Worm (Caenorhabditis elegans): Measurements from ENCODE around the gene lgc-44.

lgc-44 gene

DNA sequence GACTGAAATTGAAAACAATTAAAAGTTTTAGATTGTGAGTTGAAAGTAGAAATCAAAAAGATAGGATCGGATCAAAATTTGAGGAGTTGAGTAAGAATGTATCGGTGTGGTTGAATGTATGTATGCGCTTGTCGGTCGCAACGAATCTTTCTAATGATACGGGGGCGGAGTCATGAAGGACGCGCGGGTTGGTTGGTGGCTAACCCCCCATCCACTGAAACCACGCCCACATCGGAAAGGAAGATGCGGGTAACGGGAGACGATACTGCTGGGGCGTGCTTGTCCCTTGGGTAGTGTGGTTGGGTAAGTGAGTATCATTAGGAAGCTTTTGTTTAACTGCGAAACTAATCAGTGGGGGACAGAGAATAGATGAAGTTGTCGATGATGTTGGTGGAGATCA, 33.0 kb upstream of the lgc-44 start, which contains the start of gene ceh-32:
ceh-32 (minus strand) TSS at position 2 of the 400 bp plus-strand sequence.
- TF ChIP-seq nfya-1 (tag; optimal IDR thresholded peaks at IDR 0.05) = peak; percentile 80
- no peak for TF ChIP-seq ceh-30 (tag; optimal IDR thresholded peaks at IDR 0.05)

DNA sequence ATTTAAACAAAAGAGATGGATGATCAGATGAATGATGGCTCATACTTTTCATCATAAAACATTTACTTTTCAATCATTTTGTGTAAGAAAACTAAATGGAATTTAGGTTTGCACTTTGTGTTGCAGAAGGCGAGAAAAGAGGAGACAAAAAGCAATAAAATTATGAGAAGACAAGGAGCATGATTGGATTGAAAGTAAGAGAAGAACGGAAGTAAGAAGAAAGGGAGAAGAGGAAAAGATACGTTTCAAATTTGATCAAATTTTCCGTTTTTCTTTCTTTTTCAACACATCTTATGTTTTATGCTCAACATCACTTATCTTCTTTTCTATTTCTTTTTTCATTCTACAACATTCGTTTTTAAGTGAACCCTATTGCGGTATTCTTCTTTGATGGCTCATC, 32.3 kb upstream of the lgc-44 start:
- TF ChIP-seq unc-42 (tag; optimal IDR thresholded peaks at IDR 0.05) (peak; percentile 66), sox-4 (tag; optimal IDR thresholded peaks at IDR 0.05) (no peak)

ce11 chrV:11697482-11697881, 25.1 kb upstream of the lgc-44 start:
- TF ChIP-seq che-1 (tag; optimal IDR thresholded peaks at IDR 0.05) (no peak), unc-42 (tag; optimal IDR thresholded peaks at IDR 0.05) (peak; percentile 85)

ce11 chrV:11695597-11695996, 23.2 kb upstream of the lgc-44 start, which contains the start of gene W05E10.5:
TSS of gene W05E10.5 (minus strand) at chrV:11695697.
- no peak for TF ChIP-seq nhr-11 (tag; optimal IDR thresholded peaks at IDR 0.05)
- TF ChIP-seq unc-42 (tag; optimal IDR thresholded peaks at IDR 0.05) = no peak
- no peak for TF ChIP-seq che-1 (tag; optimal IDR thresholded peaks at IDR 0.05)
- no peak for TF ChIP-seq gmeb-2 (tag; optimal IDR thresholded peaks at IDR 0.05)
- no peak for TF ChIP-seq ceh-9 (tag; optimal IDR thresholded peaks at IDR 0.05)
- no peak for TF ChIP-seq ttx-3 (tag; optimal IDR thresholded peaks at IDR 0.05)
- no peak for TF ChIP-seq unc-55 (GFP tag; optimal IDR thresholded peaks at IDR 0.05)
- no peak for TF ChIP-seq npax-4 (tag; optimal IDR thresholded peaks at IDR 0.05)
- no peak for TF ChIP-seq fkh-10 (GFP tag; optimal IDR thresholded peaks at IDR 0.05)
- TF ChIP-seq hlh-13 (GFP tag; optimal IDR thresholded peaks at IDR 0.05) = no peak
- no peak for TF ChIP-seq nfya-1 (tag; optimal IDR thresholded peaks at IDR 0.05)
- no peak for TF ChIP-seq pax-1 (tag; optimal IDR thresholded peaks at IDR 0.05)
- TF ChIP-seq C08G9.2 (tag; optimal IDR thresholded peaks at IDR 0.05) = no peak
- TF ChIP-seq lim-6 (tag; optimal IDR thresholded peaks at IDR 0.05) = no peak
- no peak for TF ChIP-seq dve-1 (tag; optimal IDR thresholded peaks at IDR 0.05)
- no peak for TF ChIP-seq elt-2 (tag; optimal IDR thresholded peaks at IDR 0.05)
- no peak for TF ChIP-seq mec-3 (tag; optimal IDR thresholded peaks at IDR 0.05; ENCODE audit: borderline replicate concordance)
- TF ChIP-seq ceh-30 (tag; optimal IDR thresholded peaks at IDR 0.05) = no peak

- no peak for TF ChIP-seq T23F11.4 (GFP tag; optimal IDR thresholded peaks at IDR 0.05)
- no peak for TF ChIP-seq zip-5 (tag; optimal IDR thresholded peaks at IDR 0.05)
- no peak for TF ChIP-seq fkh-10 (GFP tag; optimal IDR thresholded peaks at IDR 0.05)
- TF ChIP-seq odd-2 (tag; optimal IDR thresholded peaks at IDR 0.05) = no peak
- no peak for TF ChIP-seq ztf-16 (tag; optimal IDR thresholded peaks at IDR 0.05)
- no peak for TF ChIP-seq tbx-2 (tag; optimal IDR thresholded peaks at IDR 0.05)
- no peak for TF ChIP-seq ref-2 (tag; optimal IDR thresholded peaks at IDR 0.05)
- TF ChIP-seq nfya-1 (tag; optimal IDR thresholded peaks at IDR 0.05) = no peak
- TF ChIP-seq nhr-232 (tag; optimal IDR thresholded peaks at IDR 0.05) = no peak
Observed at ce11 chrV:11691553-11691952, 19.2 kb upstream of the lgc-44 start, which contains the start of gene W05E10.1. TSS of gene W05E10.1 (minus strand) at chrV:11691691.

DNA sequence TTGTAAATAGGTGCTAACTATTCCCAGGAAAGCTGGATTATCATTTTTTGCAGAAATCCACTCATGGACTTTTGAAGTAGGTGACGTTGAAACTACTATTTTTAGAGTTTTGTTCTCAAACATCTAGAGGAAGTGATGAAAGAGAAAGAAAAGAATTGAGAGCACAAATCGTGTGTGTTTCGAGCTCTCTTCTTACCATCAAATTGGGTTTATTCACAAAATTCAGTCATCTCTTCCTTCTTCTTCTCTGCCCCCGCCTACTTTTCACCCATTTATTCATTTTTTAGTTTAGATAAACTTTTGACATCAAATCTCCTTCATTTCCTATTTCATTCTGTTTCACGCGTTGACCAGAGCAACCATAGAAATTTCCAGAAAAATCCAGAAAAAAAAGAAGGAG, 14.5 kb upstream of the lgc-44 start, which contains the start of gene W05E10.2:
W05E10.2 (plus strand) TSS at position 301 of the 400 bp plus-strand sequence.
- TF ChIP-seq unc-55 (GFP tag; optimal IDR thresholded peaks at IDR 0.05) (no peak), ceh-45 (GFP tag; IDR thresholded peaks at IDR 0.05) (no peak), ceh-6 (GFP tag; optimal IDR thresholded peaks at IDR 0.05) (no peak), unc-42 (tag; optimal IDR thresholded peaks at IDR 0.05) (peak; percentile 8)

- TF ChIP-seq che-1 (tag; optimal IDR thresholded peaks at IDR 0.05) = no peak
- no peak for TF ChIP-seq ceh-6 (GFP tag; optimal IDR thresholded peaks at IDR 0.05)
- no peak for TF ChIP-seq sdc-2 (tag; optimal IDR thresholded peaks at IDR 0.05)
- no peak for TF ChIP-seq pag-3 (tag; optimal IDR thresholded peaks at IDR 0.05; ENCODE audit: borderline replicate concordance)
- no peak for TF ChIP-seq unc-3 (GFP tag; conservative IDR thresholded peaks at IDR 0.05)
- TF ChIP-seq unc-3 (tag; optimal IDR thresholded peaks at IDR 0.05) = no peak
- no peak for TF ChIP-seq lim-6 (tag; optimal IDR thresholded peaks at IDR 0.05)
- no peak for TF ChIP-seq nhr-232 (tag; optimal IDR thresholded peaks at IDR 0.05)
- TF ChIP-seq pax-1 (tag; optimal IDR thresholded peaks at IDR 0.05) = no peak
- no peak for TF ChIP-seq sox-2 (GFP tag; IDR thresholded peaks at IDR 0.05)
- TF ChIP-seq hlh-6 (tag; optimal IDR thresholded peaks at IDR 0.05) = no peak
Observed at ce11 chrV:11682858-11683257, 10.5 kb upstream of the lgc-44 start.

Data from whole organism, late embryonic.